Worm (Caenorhabditis elegans) whole organism, L4 larva: ENCODE data around the gene vha-20.

ENCODE experiments used
- F44E2.7 ChIP-seq: fragments of 200-800 bp; sonication (Bioruptor generic); IDR thresholded peaks from 2 replicates; pipeline ENCODE4 v2.1.2; 2022; ENCODE audit warnings: missing genetic modification characterization, missing compliant biosample characterization
- R02D3.7 ChIP-seq: fragments of 150-350 bp; sonication (generic microtip); optimal IDR thresholded peaks from 3 replicates; lab custom pipeline; 2014; ENCODE audit warnings: missing biosample characterization, missing genetic modification characterization
- T20F7.1 ChIP-seq: fragments of 200-800 bp; sonication (Bioruptor generic); optimal IDR thresholded peaks from 2 replicates; lab custom pipeline; 2018; ENCODE audit warnings: mild to moderate bottlenecking, missing genetic modification characterization, missing compliant biosample characterization
- Y105C5A.15 ChIP-seq: fragments of 200-800 bp; sonication (Bioruptor generic); IDR thresholded peaks from 2 replicates; pipeline ENCODE4 v1.3.6; 2022; ENCODE audit warnings: missing genetic modification characterization, missing compliant biosample characterization
- Y48G9A.11 ChIP-seq: fragments of 200-800 bp; sonication (Bioruptor generic); IDR thresholded peaks from 2 replicates; pipeline ENCODE4 v1.3.6; 2022; ENCODE audit warnings: missing genetic modification reagents, missing genetic modification characterization, missing compliant biosample characterization
- Y75B8A.6 ChIP-seq: fragments of 200-800 bp; sonication (Bioruptor generic); IDR thresholded peaks from 2 replicates; pipeline ENCODE4 v1.3.6; 2022; ENCODE audit warnings: missing genetic modification reagents, missing genetic modification characterization, missing compliant biosample characterization
- ama-1 ChIP-seq: fragments of 150-350 bp; optimal IDR thresholded peaks from 2 replicates; lab custom pipeline; 2014; ENCODE audit warnings: inconsistent platforms, mixed read lengths
- arid-1 ChIP-seq: fragments of 200-800 bp; sonication (Bioruptor generic); conservative IDR thresholded peaks from 2 replicates; pipeline ENCODE4 v1.3.6; 2022; ENCODE audit warnings: missing genetic modification reagents, missing genetic modification characterization, missing compliant biosample characterization
- daf-12 ChIP-seq: fragments of 150-350 bp; optimal IDR thresholded peaks from 2 replicates; lab custom pipeline; 2014; ENCODE audit warnings: missing biosample characterization, missing genetic modification reagents, missing genetic modification characterization
- daf-16 ChIP-seq, 3 experiments: sonication (generic microtip); optimal IDR thresholded peaks; 2 replicates each; lab custom pipeline; 2016 to 2017; ENCODE audit warnings: missing genetic modification characterization in 3 of 3, missing genetic modification reagents in 3 of 3, mild to moderate bottlenecking in 2 of 3, missing compliant biosample characterization in 2 of 3, missing biosample characterization in 1 of 3, moderate library complexity in 1 of 3
- dmd-6 ChIP-seq: fragments of 200-800 bp; sonication (Bioruptor generic); IDR thresholded peaks from 2 replicates; pipeline ENCODE4 v1.3.6; 2022; ENCODE audit warnings: missing genetic modification reagents, missing genetic modification characterization, missing compliant biosample characterization
- duxl-1 ChIP-seq: sonication (generic microtip); optimal IDR thresholded peaks from 2 replicates; lab custom pipeline; 2016; ENCODE audit warnings: mild to moderate bottlenecking, missing genetic modification characterization, moderate library complexity, missing compliant biosample characterization; ENCODE audit not compliant: poor library complexity
- egl-43 ChIP-seq: fragments of 200-800 bp; sonication (Bioruptor generic); IDR thresholded peaks from 2 replicates; pipeline ENCODE4 v1.3.6; 2022; ENCODE audit warnings: missing genetic modification reagents, missing genetic modification characterization, missing compliant biosample characterization
- hif-1 ChIP-seq, 2 experiments: sonication (generic microtip); optimal IDR thresholded peaks; 2 replicates each; lab custom pipeline; 2016 to 2017; ENCODE audit warnings: missing compliant biosample characterization in 2 of 2, missing genetic modification characterization in 2 of 2, missing genetic modification reagents in 2 of 2, missing genotype in 2 of 2, mild to moderate bottlenecking in 1 of 2
- hlh-11 ChIP-seq: fragments of 200-800 bp; sonication (Bioruptor generic); optimal IDR thresholded peaks from 2 replicates; lab custom pipeline; 2018; ENCODE audit warnings: mild to moderate bottlenecking, missing genetic modification characterization, missing compliant biosample characterization
- hlh-30 ChIP-seq: sonication (generic microtip); optimal IDR thresholded peaks from 2 replicates; lab custom pipeline; 2017; ENCODE audit warnings: antibody characterized with exemption, mild to moderate bottlenecking, missing genetic modification characterization, missing compliant biosample characterization; ENCODE audit not compliant: insufficient read depth
- hmg-1.1 ChIP-seq: fragments of 200-800 bp; sonication (Bioruptor generic); IDR thresholded peaks from 2 replicates; pipeline ENCODE4 v1.3.6; 2022; ENCODE audit warnings: missing genetic modification reagents, missing genetic modification characterization, missing compliant biosample characterization
- lim-7 ChIP-seq: fragments of 200-800 bp; sonication (Bioruptor generic); IDR thresholded peaks from 2 replicates; pipeline ENCODE4 v1.3.6; 2022; ENCODE audit warnings: missing genetic modification characterization, missing compliant biosample characterization
- lin-1 ChIP-seq: fragments of 200-800 bp; sonication (Bioruptor generic); IDR thresholded peaks from 2 replicates; pipeline ENCODE4 v1.3.6; 2022; ENCODE audit warnings: missing genetic modification reagents, missing genetic modification characterization, missing compliant biosample characterization
- lin-13 ChIP-seq: fragments of 150-350 bp; optimal IDR thresholded peaks from 2 replicates; lab custom pipeline; 2014; ENCODE audit warnings: missing biosample characterization, missing genetic modification reagents, missing genetic modification characterization
- lin-39 ChIP-seq: fragments of 150-350 bp; optimal IDR thresholded peaks from 2 replicates; lab custom pipeline; 2014; ENCODE audit warnings: missing biosample characterization, missing genetic modification reagents, missing genetic modification characterization
- madf-5 ChIP-seq, 2 experiments: fragments of 200-800 bp; sonication (Bioruptor generic); IDR thresholded peaks; 2 replicates each; pipeline ENCODE4 v1.3.6; 2022; ENCODE audit warnings: missing compliant biosample characterization in 2 of 2, missing genetic modification characterization in 2 of 2
- mxl-3 ChIP-seq: fragments of 200-800 bp; sonication (Bioruptor generic); optimal IDR thresholded peaks from 2 replicates; lab custom pipeline; 2018; ENCODE audit warnings: mild to moderate bottlenecking, missing genetic modification characterization, missing compliant biosample characterization
- nhr-25 ChIP-seq: sonication (generic microtip); optimal IDR thresholded peaks from 2 replicates; lab custom pipeline; 2017; ENCODE audit warnings: missing genetic modification characterization, mild to moderate bottlenecking, missing compliant biosample characterization, antibody characterized with exemption, moderate library complexity, borderline replicate concordance; ENCODE audit not compliant: insufficient read depth
- nhr-28 ChIP-seq: fragments of 150-350 bp; optimal IDR thresholded peaks from 2 replicates; lab custom pipeline; 2014; ENCODE audit warnings: missing biosample characterization, missing genetic modification characterization
- nhr-41 ChIP-seq: fragments of 200-800 bp; sonication (Bioruptor generic); IDR thresholded peaks from 2 replicates; pipeline ENCODE4 v1.3.6; 2022; ENCODE audit warnings: missing genetic modification reagents, missing genetic modification characterization, missing compliant biosample characterization
- nhr-48 ChIP-seq: sonication (generic microtip); optimal IDR thresholded peaks from 2 replicates; lab custom pipeline; 2016; ENCODE audit warnings: mild to moderate bottlenecking, missing genetic modification characterization, missing compliant biosample characterization
- nhr-77 ChIP-seq: fragments of 150-350 bp; optimal IDR thresholded peaks from 2 replicates; lab custom pipeline; 2014; ENCODE audit warnings: missing biosample characterization, missing genetic modification characterization
- php-3 ChIP-seq: fragments of 200-800 bp; sonication (Bioruptor generic); IDR thresholded peaks from 2 replicates; pipeline ENCODE4 v1.3.6; 2022; ENCODE audit warnings: missing genetic modification reagents, missing genetic modification characterization, missing compliant biosample characterization
- saeg-2 ChIP-seq: fragments of 200-800 bp; sonication (Bioruptor generic); IDR thresholded peaks from 2 replicates; pipeline ENCODE4 v1.3.6; 2022; ENCODE audit warnings: missing genetic modification reagents, missing genetic modification characterization, missing compliant biosample characterization
- sdz-12 ChIP-seq: fragments of 200-800 bp; sonication (Bioruptor generic); optimal IDR thresholded peaks from 2 replicates; lab custom pipeline; 2018; ENCODE audit warnings: mild to moderate bottlenecking, missing genetic modification characterization, missing compliant biosample characterization
- skn-1 ChIP-seq: fragments of 150-350 bp; optimal IDR thresholded peaks from 2 replicates; lab custom pipeline; 2014; ENCODE audit warnings: missing biosample characterization, missing genetic modification characterization
- snpc-1.2 ChIP-seq: fragments of 200-800 bp; sonication (Bioruptor generic); IDR thresholded peaks from 2 replicates; pipeline ENCODE4 v1.3.6; 2022; ENCODE audit warnings: missing genetic modification reagents, missing genetic modification characterization, missing compliant biosample characterization
- spr-3 ChIP-seq: fragments of 200-800 bp; sonication (Bioruptor generic); optimal IDR thresholded peaks from 2 replicates; lab custom pipeline; 2018; ENCODE audit warnings: mild to moderate bottlenecking, missing genetic modification characterization, missing compliant biosample characterization
- tag-97 ChIP-seq: fragments of 200-800 bp; sonication (Bioruptor generic); IDR thresholded peaks from 2 replicates; pipeline ENCODE4 v1.3.6; 2022; ENCODE audit warnings: missing genetic modification characterization, missing compliant biosample characterization
- unc-62 ChIP-seq, 3 experiments: fragments of 150-350 bp in 1 of 3; sonication (generic microtip); optimal IDR thresholded peaks in 2 of 3; peaks in 1 of 3; 1 replicate in 1 of 3; 2 replicates in 2 of 3; lab custom pipeline; 2014 to 2017; ENCODE audit warnings: missing biosample characterization in 3 of 3, missing genetic modification characterization in 3 of 3, missing genetic modification reagents in 3 of 3, missing genotype in 1 of 3
- zfp-3 ChIP-seq: fragments of 200-800 bp; sonication (Bioruptor generic); conservative IDR thresholded peaks from 2 replicates; pipeline ENCODE4 v1.3.6; 2022; ENCODE audit warnings: missing genetic modification reagents, missing genetic modification characterization, missing compliant biosample characterization
- zip-2 ChIP-seq: fragments of 150-350 bp; optimal IDR thresholded peaks from 2 replicates; lab custom pipeline; 2014; ENCODE audit warnings: missing biosample characterization, missing genetic modification characterization

vha-20 gene

ce11 chrX:14161684-14162347 is 2.5 kb downstream of the vha-20 start, which contains the start of gene lgc-25 (continued):
- TF ChIP-seq hlh-11 (tag; lab: Kevin White, UChicago) (peak; percentile 55), hlh-30 (peak; percentile 86), mxl-3 (no peak), lin-13 (GFP tag; lab: Kevin White, UChicago) (peak; percentile 17), zip-2 (tag; lab: Kevin White, UChicago) (no peak), arid-1 (GFP tag; lab: Robert Waterston, UW) (no peak), nhr-77 (peak; percentile 52), nhr-25 (tag; lab: Kevin White, UChicago) (peak; percentile 31), saeg-2 (GFP tag; lab: Robert Waterston, UW) (no peak), nhr-48 (tag; lab: Kevin White, UChicago) (peak; percentile 66), nhr-28 (tag; lab: Kevin White, UChicago) (peak; percentile 7), daf-12 (tag; lab: Kevin White, UChicago) (no peak), Y105C5A.15 (GFP tag; lab: Robert Waterston, UW) (0 out of 2 replicates have a peak, but pooled peaks have one; percentile 21), lin-39 (tag; lab: Kevin White, UChicago) (no peak), T20F7.1 (peak; percentile 53), unc-62 (GFP tag; optimal IDR thresholded peaks at IDR 0.05 in 1 of 2; lab: Kevin White, UChicago) (no peak), unc-62 (tag; optimal IDR thresholded peaks at IDR 0.05; lab: Kevin White, UChicago) (no peak), ama-1 (lab: Kevin White, UChicago) (no peak), Y48G9A.11 (GFP tag; lab: Robert Waterston, UW) (peak; percentile 50; the same call in 1 of the 2 replicates), tag-97 (no peak), duxl-1 (peak; percentile 59), madf-5 (GFP tag; IDR thresholded peaks at IDR 0.05; lab: Robert Waterston, UW) (0 out of 4 replicates have a peak, but pooled peaks have one; percentile 37 to 40), hmg-1.1 (GFP tag; lab: Robert Waterston, UW) (peak; percentile 28; the same call in 1 of the 2 replicates), hif-1 (tag; optimal IDR thresholded peaks at IDR 0.05; lab: Kevin White, UChicago) (peak in 1 of 2 experiments; percentile 3), php-3 (peak; percentile 55; the same call in 1 of the 2 replicates), nhr-41 (peak; percentile 83), Y75B8A.6 (GFP tag; lab: Robert Waterston, UW) (0 out of 2 replicates have a peak, but pooled peaks have one; percentile 62), egl-43 (GFP tag; lab: Robert Waterston, UW) (peak; percentile 73), F44E2.7 (GFP tag; lab: Robert Waterston, UW) (no peak), lim-7 (peak; percentile 81), dmd-6 (GFP tag; lab: Robert Waterston, UW) (peak; percentile 67), spr-3 (GFP tag; lab: Kevin White, UChicago) (no peak), snpc-1.2 (GFP tag; lab: Robert Waterston, UW) (peak; percentile 77), skn-1 (tag; lab: Kevin White, UChicago) (no peak), daf-16 (GFP tag; optimal IDR thresholded peaks at IDR 0.05; lab: Kevin White, UChicago) (peak; percentile 47 to 81), daf-16 (tag; optimal IDR thresholded peaks at IDR 0.05; lab: Kevin White, UChicago) (peak; percentile 82), R02D3.7 (tag; lab: Kevin White, UChicago) (no peak), zfp-3 (peak; percentile 65; the same call in 1 of the 2 replicates)
- TF ChIP-seq, all 104 proteins: peak for 42

DNA sequence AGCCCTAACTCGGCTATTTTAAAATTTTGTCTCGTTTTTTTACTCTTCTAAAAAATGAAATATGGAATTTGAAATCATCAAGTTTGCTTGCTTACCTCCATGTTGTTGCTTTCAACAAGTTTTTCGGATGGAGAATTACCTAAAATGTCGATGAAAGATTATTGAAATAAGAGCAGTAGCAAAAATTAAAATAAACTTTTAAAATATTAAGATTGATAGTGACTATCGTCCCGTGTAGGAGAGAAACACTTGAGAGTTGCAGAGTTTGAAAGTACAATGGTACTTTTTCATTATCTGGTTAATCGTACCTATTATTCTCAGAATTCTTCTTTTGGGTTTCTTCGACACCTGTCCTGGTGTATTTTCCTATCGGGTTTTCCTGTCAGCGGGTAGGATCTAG is 7.4 kb downstream of the vha-20 start, which contains the start of gene ceh-90:
TSS of gene ceh-90 (minus strand) at position 101 of the 400 bp plus-strand sequence.
- TF ChIP-seq sdz-12 (GFP tag; lab: Kevin White, UChicago) (no peak), lin-1 (GFP tag; lab: Robert Waterston, UW) (no peak)
